Worm (Caenorhabditis elegans) whole organism, mixed stage, embryonic: Measurements from ENCODE around the gene gyf-1.

Source experiments
- elt-1 ChIP-seq: sonication (generic microtip); optimal IDR thresholded peaks from 2 replicates; lab custom pipeline; 2017; ENCODE audit warnings: missing genetic modification characterization, mild to moderate bottlenecking, missing compliant biosample characterization, antibody characterized with exemption, moderate library complexity, borderline replicate concordance; ENCODE audit not compliant: insufficient read depth
- elt-3 ChIP-seq: fragments of 150-350 bp; optimal IDR thresholded peaks from 2 replicates; lab custom pipeline; 2014; ENCODE audit warnings: missing biosample characterization, missing genetic modification characterization
- mls-2 ChIP-seq: sonication (generic microtip); optimal IDR thresholded peaks from 2 replicates; lab custom pipeline; 2016; ENCODE audit warnings: mild to moderate bottlenecking, missing genetic modification characterization, moderate library complexity, missing compliant biosample characterization
- nhr-12 ChIP-seq: fragments of 150-350 bp; optimal IDR thresholded peaks from 2 replicates; lab custom pipeline; 2014; ENCODE audit warnings: missing biosample characterization, missing genetic modification characterization
- nhr-76 ChIP-seq: sonication (generic microtip); optimal IDR thresholded peaks from 2 replicates; lab custom pipeline; 2017; ENCODE audit warnings: missing biosample characterization, missing genetic modification characterization
- pha-4 ChIP-seq: fragments of 150-350 bp; optimal IDR thresholded peaks from 2 replicates; lab custom pipeline; 2018; ENCODE audit warnings: missing biosample characterization, missing genetic modification reagents, missing genetic modification characterization
- snpc-4 ChIP-seq: fragments of 150-350 bp; optimal IDR thresholded peaks from 2 replicates; lab custom pipeline; 2014; ENCODE audit warnings: missing biosample characterization, missing genetic modification characterization
- sptf-1 ChIP-seq: sonication (generic microtip); optimal IDR thresholded peaks from 2 replicates; lab custom pipeline; 2017; ENCODE audit warnings: mild to moderate bottlenecking, missing genetic modification characterization, moderate library complexity, missing compliant biosample characterization
- unc-39 ChIP-seq: fragments of 150-350 bp; optimal IDR thresholded peaks from 2 replicates; lab custom pipeline; 2014; ENCODE audit warnings: missing biosample characterization, missing genetic modification characterization
- unc-62 ChIP-seq: fragments of 150-350 bp; optimal IDR thresholded peaks from 2 replicates; lab custom pipeline; 2014; ENCODE audit warnings: missing biosample characterization, missing genetic modification reagents, missing genetic modification characterization

DNA sequence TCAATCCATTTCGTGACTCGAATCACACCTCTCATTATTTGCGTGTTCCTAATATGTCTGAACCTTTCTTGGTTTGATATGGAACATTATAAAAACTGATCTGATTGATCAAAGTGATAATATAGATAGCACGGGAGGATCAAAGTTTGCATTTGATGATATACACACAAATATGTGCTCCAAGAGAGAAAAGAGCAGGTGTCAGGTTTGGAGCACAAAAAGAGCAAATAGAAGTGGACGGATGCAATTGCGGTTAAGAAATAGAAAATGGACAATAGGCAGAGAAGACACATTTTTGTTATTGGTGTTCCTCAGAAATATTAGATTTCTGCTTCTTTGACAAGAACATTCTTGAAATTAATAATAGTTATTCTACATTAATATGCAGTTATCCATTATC is 14.7 kb downstream of the gyf-1 start, which contains the start of gene C18H9.1:
- TF ChIP-seq mls-2 (tag; lab: Kevin White, UChicago) = no peak
- no peak for TF ChIP-seq nhr-76 (tag; lab: Kevin White, UChicago)
- TF ChIP-seq unc-62 (GFP tag; lab: Kevin White, UChicago) = no peak
- TF ChIP-seq nhr-12 (tag; lab: Kevin White, UChicago) = no peak
- no peak for TF ChIP-seq snpc-4 (tag; lab: Kevin White, UChicago)
- TF ChIP-seq elt-3 (tag; lab: Kevin White, UChicago) = no peak
- TF ChIP-seq elt-1 = no peak
- no peak for TF ChIP-seq unc-39 (tag; lab: Kevin White, UChicago)
- TF ChIP-seq sptf-1 (tag; lab: Kevin White, UChicago) = no peak
- TF ChIP-seq pha-4 (tag; lab: Kevin White, UChicago) = no peak
